Fruit fly (Drosophila melanogaster) whole organism, embryonic: ENCODE results near the gene Agpat2.

ENCODE experiments used
- Awh ChIP-seq: fragments of 200-800 bp; sonication (Bioruptor generic); IDR thresholded peaks from 2 replicates; pipeline ENCODE4, ENCODE4 v1.3.6; 2022; ENCODE audit warnings: missing biosample characterization, missing genetic modification characterization
- CG11085 ChIP-seq: fragments of 200-800 bp; sonication (Bioruptor generic); IDR thresholded peaks from 2 replicates; pipeline ENCODE4 v1.3.6; 2022; ENCODE audit warnings: missing biosample characterization, missing genetic modification characterization
- CG1233 ChIP-seq: fragments of 200-800 bp; sonication (Bioruptor generic); optimal IDR thresholded peaks from 4 replicates; lab custom pipeline; 2018; ENCODE audit warnings: missing biosample characterization, mild to moderate bottlenecking, missing genetic modification characterization
- CG13287 ChIP-seq: fragments of 200-800 bp; sonication (Bioruptor generic); IDR thresholded peaks from 2 replicates; pipeline ENCODE4 v1.3.6; 2022; ENCODE audit warnings: missing biosample characterization, missing genetic modification characterization; ENCODE audit not compliant: partially characterized antibody
- CG1529 ChIP-seq: fragments of 200-800 bp; sonication (Bioruptor generic); optimal IDR thresholded peaks from 3 replicates; lab custom pipeline; 2018; ENCODE audit warnings: missing biosample characterization, missing genetic modification characterization
- CG1603 ChIP-seq: fragments of 200-800 bp; sonication (Bioruptor generic); optimal IDR thresholded peaks from 2 replicates; lab custom pipeline; 2019; ENCODE audit warnings: missing biosample characterization, mild to moderate bottlenecking, missing genetic modification characterization, moderate library complexity
- CG18476 ChIP-seq: fragments of 200-800 bp; sonication (Bioruptor generic); optimal IDR thresholded peaks from 2 replicates; lab custom pipeline; 2016; ENCODE audit warnings: missing biosample characterization, mild to moderate bottlenecking, missing genetic modification characterization
- CG2678 ChIP-seq: fragments of 200-800 bp; sonication (Bioruptor generic); optimal IDR thresholded peaks from 3 replicates; lab custom pipeline; 2019; ENCODE audit warnings: missing biosample characterization, mild to moderate bottlenecking, missing genetic modification characterization, moderate library complexity
- CG2889 ChIP-seq: fragments of 200-800 bp; sonication (Bioruptor generic); IDR thresholded peaks from 3 replicates; pipeline ENCODE4 v1.3.6; 2022; ENCODE audit warnings: missing biosample characterization, missing genetic modification characterization
- CG30020 ChIP-seq: fragments of 200-800 bp; optimal IDR thresholded peaks from 2 replicates; lab custom pipeline; 2019; ENCODE audit warnings: missing biosample characterization, mild to moderate bottlenecking, missing genetic modification characterization, moderate library complexity
- CG30431 ChIP-seq: fragments of 200-800 bp; sonication (Bioruptor generic); optimal IDR thresholded peaks from 2 replicates; lab custom pipeline; 2017; ENCODE audit warnings: missing biosample characterization, missing genetic modification characterization
- CG34422 ChIP-seq: fragments of 200-800 bp; sonication (Bioruptor generic); IDR thresholded peaks from 3 replicates; pipeline ENCODE4 v1.3.6; 2022; ENCODE audit warnings: missing biosample characterization, missing genetic modification characterization
- CG4360 ChIP-seq: fragments of 200-800 bp; sonication (Bioruptor generic); IDR thresholded peaks from 2 replicates; pipeline ENCODE4 v1.3.6; 2022; ENCODE audit warnings: missing biosample characterization, missing genetic modification characterization
- CG4854 ChIP-seq: fragments of 200-800 bp; sonication (Bioruptor generic); optimal IDR thresholded peaks from 2 replicates; lab custom pipeline; 2016; ENCODE audit warnings: missing biosample characterization, missing genetic modification characterization, inconsistent platforms
- CG6813 ChIP-seq: fragments of 200-800 bp; sonication (Bioruptor generic); optimal IDR thresholded peaks from 2 replicates; lab custom pipeline; 2017; ENCODE audit warnings: missing biosample characterization, missing genetic modification characterization, mild to moderate bottlenecking, moderate library complexity, missing genetic modification reagents
- CrebB ChIP-seq: fragments of 200-800 bp; sonication (Bioruptor generic); optimal IDR thresholded peaks from 3 replicates; lab custom pipeline; 2018; ENCODE audit warnings: missing biosample characterization, mild to moderate bottlenecking, missing genetic modification characterization
- D19A ChIP-seq: fragments of 200-800 bp; optimal IDR thresholded peaks from 3 replicates; lab custom pipeline; 2019; ENCODE audit warnings: missing biosample characterization, mild to moderate bottlenecking, missing genetic modification characterization, moderate library complexity
- Deaf1 ChIP-seq: fragments of 200-800 bp; optimal IDR thresholded peaks from 3 replicates; lab custom pipeline; 2019; ENCODE audit warnings: missing biosample characterization, mild to moderate bottlenecking, missing genetic modification characterization, moderate library complexity
- Dip3 ChIP-seq: fragments of 200-800 bp; sonication (Bioruptor generic); optimal IDR thresholded peaks from 3 replicates; lab custom pipeline; 2016; ENCODE audit warnings: missing biosample characterization, missing genetic modification characterization
- Ets65A ChIP-seq: fragments of 200-800 bp; sonication (Bioruptor generic); peaks from one replicate; lab custom pipeline; 2016; ENCODE audit warnings: missing biosample characterization, missing genetic modification characterization
- Hey ChIP-seq: fragments of 200-800 bp; sonication (Bioruptor generic); optimal IDR thresholded peaks from 3 replicates; lab custom pipeline; 2018; ENCODE audit warnings: missing biosample characterization, mild to moderate bottlenecking, missing genetic modification characterization
- HmgZ ChIP-seq: fragments of 200-800 bp; sonication (Bioruptor generic); optimal IDR thresholded peaks from 2 replicates; lab custom pipeline; 2018; ENCODE audit warnings: missing biosample characterization, mild to moderate bottlenecking, missing genetic modification characterization
- Myb ChIP-seq: fragments of 200-800 bp; sonication (Bioruptor generic); optimal IDR thresholded peaks from 2 replicates; lab custom pipeline; 2016; ENCODE audit warnings: missing biosample characterization, missing genetic modification characterization
- NC2β ChIP-seq: fragments of 200-800 bp; sonication (Bioruptor generic); optimal IDR thresholded peaks from 2 replicates; lab custom pipeline; 2016; ENCODE audit warnings: missing biosample characterization, missing genetic modification characterization
- Rfx ChIP-seq: fragments of 200-800 bp; sonication (Bioruptor generic); IDR thresholded peaks from 2 replicates; pipeline ENCODE4 v1.3.6; 2022; ENCODE audit warnings: missing biosample characterization, missing genetic modification characterization
- Sox100B ChIP-seq: fragments of 200-800 bp; sonication (Bioruptor generic); optimal IDR thresholded peaks from 3 replicates; lab custom pipeline; 2018; ENCODE audit warnings: missing biosample characterization, mild to moderate bottlenecking, missing genetic modification characterization
- Xrp1 ChIP-seq: fragments of 200-800 bp; sonication (Bioruptor generic); IDR thresholded peaks from 2 replicates; pipeline ENCODE4 v1.3.6; 2022; ENCODE audit warnings: missing biosample characterization, missing genetic modification characterization
- ap ChIP-seq: fragments of 200-800 bp; sonication (Bioruptor generic); IDR thresholded peaks from 2 replicates; pipeline ENCODE4 v1.3.6; 2022; ENCODE audit warnings: missing biosample characterization, missing genetic modification characterization
- chinmo ChIP-seq: fragments of 200-800 bp; sonication (Bioruptor generic); IDR thresholded peaks from 4 replicates; pipeline ENCODE4 v1.3.6; 2022; ENCODE audit warnings: missing biosample characterization, missing genetic modification characterization; ENCODE audit not compliant: partially characterized antibody
- crol ChIP-seq: fragments of 200-800 bp; sonication (Bioruptor generic); IDR thresholded peaks from 2 replicates; pipeline ENCODE4 v1.3.6; 2022; ENCODE audit warnings: missing biosample characterization, missing genetic modification characterization
- esg ChIP-seq: fragments of 200-800 bp; sonication (Bioruptor generic); conservative IDR thresholded peaks from 2 replicates; pipeline ENCODE4 v1.3.6; 2022; ENCODE audit warnings: missing biosample characterization, missing genetic modification characterization
- eve ChIP-seq, 2 experiments: fragments of >200 bp; optimal IDR thresholded peaks; 2 replicates each; lab custom pipeline; 2017; ENCODE audit warnings: missing biosample characterization in 2 of 2, missing genetic modification characterization in 2 of 2
- ewg ChIP-seq: fragments of 200-800 bp; sonication (Bioruptor generic); optimal IDR thresholded peaks from 3 replicates; lab custom pipeline; 2017; ENCODE audit warnings: mild to moderate bottlenecking, missing biosample characterization, missing genetic modification reagents, missing genetic modification characterization
- fd96Cb ChIP-seq: fragments of 200-800 bp; sonication (Bioruptor generic); optimal IDR thresholded peaks from 2 replicates; lab custom pipeline; 2018; ENCODE audit warnings: missing biosample characterization, mild to moderate bottlenecking, missing genetic modification characterization, moderate library complexity
- gsb-n ChIP-seq: fragments of 200-800 bp; sonication (Bioruptor generic); optimal IDR thresholded peaks from 3 replicates; lab custom pipeline; 2018; ENCODE audit warnings: missing biosample characterization, mild to moderate bottlenecking, missing genetic modification characterization
- jumu ChIP-seq: fragments of 200-800 bp; sonication (Bioruptor generic); optimal IDR thresholded peaks from 3 replicates; lab custom pipeline; 2016; ENCODE audit warnings: missing biosample characterization, missing genetic modification characterization
- oc ChIP-seq: fragments of 200-800 bp; sonication (Bioruptor generic); optimal IDR thresholded peaks from 2 replicates; lab custom pipeline; 2018; ENCODE audit warnings: missing biosample characterization, mild to moderate bottlenecking, missing genetic modification characterization, moderate library complexity
- pb ChIP-seq: fragments of 200-800 bp; sonication (Bioruptor generic); optimal IDR thresholded peaks from 3 replicates; lab custom pipeline; 2016; ENCODE audit warnings: missing biosample characterization, missing genetic modification characterization
- scrt ChIP-seq: fragments of 200-800 bp; sonication (Bioruptor generic); optimal IDR thresholded peaks from 2 replicates; lab custom pipeline; 2018; ENCODE audit warnings: missing biosample characterization, mild to moderate bottlenecking, missing genetic modification characterization, moderate library complexity
- sd ChIP-seq: fragments of 200-800 bp; sonication (Bioruptor generic); optimal IDR thresholded peaks from 3 replicates; lab custom pipeline; 2018; ENCODE audit warnings: missing biosample characterization, mild to moderate bottlenecking, missing genetic modification characterization, moderate library complexity
- so ChIP-seq: fragments of 200-800 bp; sonication (Bioruptor generic); IDR thresholded peaks from 3 replicates; pipeline ENCODE4 v1.3.6; 2022; ENCODE audit warnings: missing biosample characterization, missing genetic modification characterization
- sob ChIP-seq: fragments of 200-800 bp; sonication (Bioruptor generic); IDR thresholded peaks from 2 replicates; pipeline ENCODE4 v1.3.6; 2022; ENCODE audit warnings: missing biosample characterization, missing genetic modification characterization
- tgo ChIP-seq: fragments of 200-800 bp; sonication (Bioruptor generic); IDR thresholded peaks from 3 replicates; pipeline ENCODE4 v1.3.6; 2022; ENCODE audit warnings: missing biosample characterization, missing genetic modification characterization
- toy ChIP-seq: fragments of 200-800 bp; sonication (Bioruptor generic); IDR thresholded peaks from 2 replicates; pipeline ENCODE4 v1.3.6; 2022; ENCODE audit warnings: missing biosample characterization, missing genetic modification characterization
- trh ChIP-seq: fragments of 200-800 bp; sonication (Bioruptor generic); optimal IDR thresholded peaks from 2 replicates; lab custom pipeline; 2016; ENCODE audit warnings: missing biosample characterization, missing genetic modification characterization
- unpg ChIP-seq: fragments of 200-800 bp; sonication (Bioruptor generic); optimal IDR thresholded peaks from 3 replicates; lab custom pipeline; 2018; ENCODE audit warnings: missing biosample characterization, mild to moderate bottlenecking, missing genetic modification characterization, moderate library complexity
- vvl ChIP-seq: fragments of 200-800 bp; sonication (Bioruptor generic); IDR thresholded peaks from 2 replicates; pipeline ENCODE4 v1.3.6; 2022; ENCODE audit warnings: missing biosample characterization, missing genetic modification characterization
- wek ChIP-seq: fragments of 200-800 bp; sonication (Bioruptor generic); optimal IDR thresholded peaks from 3 replicates; lab custom pipeline; 2018; ENCODE audit warnings: missing biosample characterization, mild to moderate bottlenecking, missing genetic modification characterization, moderate library complexity

The Agpat2 gene

dm6 chr2L:8424662-8425208 is 39.1 kb downstream of the Agpat2 start (continued):
- TF ChIP-seq eve (GFP tag; optimal IDR thresholded peaks at IDR 0.05; lab: Kevin White, UChicago) = no peak
- TF ChIP-seq scrt = peak; percentile 79
- 0 out of 2 replicates have a peak, but pooled peaks have one; percentile 11 for TF ChIP-seq ap
- peak; percentile 39 for TF ChIP-seq sd (tag; lab: Kevin White, UChicago)
- no peak for TF ChIP-seq CG2889 (GFP tag; lab: Robert Waterston, UW)
- TF ChIP-seq Deaf1 (tag; lab: Kevin White, UChicago) = peak; percentile 45
- no peak for TF ChIP-seq CG4854 (GFP tag; lab: Kevin White, UChicago)
- TF ChIP-seq Rfx = peak; percentile 76
- peak; percentile 78 for TF ChIP-seq ewg

dm6 chr2L:8424090-8424470 is 39.7 kb downstream of the Agpat2 start:
- TF ChIP-seq CG4360 (GFP tag; lab: Robert Waterston, UW) = peak; percentile 21; the same call in 1 of the 2 replicates
- TF ChIP-seq pb = no peak
- TF ChIP-seq gsb-n (tag; lab: Kevin White, UChicago) = peak; percentile 6
- TF ChIP-seq Xrp1 (GFP tag; lab: Robert Waterston, UW) = peak; percentile 25; the same call in 1 of the 2 replicates
- no peak for TF ChIP-seq unpg (GFP tag; lab: Kevin White, UChicago)
- 0 out of 2 replicates have a peak, but pooled peaks have one; percentile 18 for TF ChIP-seq crol
- peak; percentile 12 for TF ChIP-seq D19A (tag; lab: Kevin White, UChicago)
- TF ChIP-seq oc (tag; lab: Kevin White, UChicago) = no peak
- no peak for TF ChIP-seq Dip3 (GFP tag; lab: Kevin White, UChicago)
- TF ChIP-seq CG6813 (GFP tag; lab: Kevin White, UChicago) = no peak
- no peak for TF ChIP-seq Hey (tag; lab: Kevin White, UChicago)
- TF ChIP-seq CG30020 = no peak
- no peak for TF ChIP-seq Awh (GFP tag; lab: Robert Waterston, UW)

- TF ChIP-seq CG34422 (GFP tag; lab: Robert Waterston, UW) (no peak), HmgZ (tag; lab: Kevin White, UChicago) (no peak), wek (GFP tag; lab: Kevin White, UChicago) (peak; percentile 28), so (GFP tag; lab: Robert Waterston, UW) (no peak), tgo (GFP tag; lab: Robert Waterston, UW) (no peak), CrebB (tag; lab: Kevin White, UChicago) (peak; percentile 6), chinmo (GFP tag; lab: Robert Waterston, UW) (no peak), trh (GFP tag; lab: Kevin White, UChicago) (no peak), CG18476 (GFP tag; lab: Kevin White, UChicago) (no peak), vvl (GFP tag; lab: Robert Waterston, UW) (0 out of 2 replicates have a peak, but pooled peaks have one; percentile 6), Sox100B (GFP tag; lab: Kevin White, UChicago) (peak; percentile 21), esg (no peak), CG30431 (GFP tag; lab: Kevin White, UChicago) (no peak), CG1233 (no peak), CG1603 (peak; percentile 34), sob (GFP tag; lab: Robert Waterston, UW) (no peak), jumu (GFP tag; lab: Kevin White, UChicago) (no peak), CG1529 (GFP tag; lab: Kevin White, UChicago) (peak; percentile 27), NC2β (GFP tag; lab: Kevin White, UChicago) (no peak), CG13287 (GFP tag; lab: Robert Waterston, UW) (no peak), CG2678 (tag; lab: Kevin White, UChicago) (peak; percentile 36), CG11085 (GFP tag; lab: Robert Waterston, UW) (no peak), Myb (no peak), gsb-n (tag; lab: Kevin White, UChicago) (no peak), Ets65A (no peak), fd96Cb (tag; lab: Kevin White, UChicago) (no peak), toy (GFP tag; lab: Robert Waterston, UW) (no peak), pb (no peak)
Measured at dm6 chr2L:8423460-8424089, 40.2 kb downstream of the Agpat2 start.
